Worm (Caenorhabditis elegans) whole organism, early embryonic: ENCODE results near the gene col-107.

Experiments used
- B0310.2 ChIP-seq: sonication (generic microtip); optimal IDR thresholded peaks from 2 replicates; lab custom pipeline; 2016; ENCODE audit warnings: mild to moderate bottlenecking, missing genetic modification characterization, missing compliant biosample characterization
- F13C5.2 ChIP-seq: sonication (generic microtip); optimal IDR thresholded peaks from 2 replicates; lab custom pipeline; 2017; ENCODE audit warnings: mild to moderate bottlenecking, missing genetic modification characterization, inconsistent platforms, missing compliant biosample characterization
- ama-1 ChIP-seq: fragments of 150-350 bp; optimal IDR thresholded peaks from 2 replicates; lab custom pipeline; 2014
- ceh-13 ChIP-seq: fragments of 200-800 bp; sonication (Bioruptor generic); optimal IDR thresholded peaks from 2 replicates; lab custom pipeline; 2018; ENCODE audit warnings: mild to moderate bottlenecking, missing genetic modification characterization, missing compliant biosample characterization
- ceh-36 ChIP-seq: sonication (generic microtip); optimal IDR thresholded peaks from 2 replicates; lab custom pipeline; 2016; ENCODE audit warnings: missing genetic modification characterization, inconsistent platforms, missing compliant biosample characterization
- flt-1 ChIP-seq: fragments of 200-800 bp; sonication (Bioruptor generic); IDR thresholded peaks from 2 replicates; pipeline ENCODE4 v1.3.6; 2022; ENCODE audit warnings: missing genetic modification characterization, missing compliant biosample characterization
- hmbx-1 ChIP-seq: sonication (generic microtip); optimal IDR thresholded peaks from 2 replicates; lab custom pipeline; 2016; ENCODE audit warnings: mild to moderate bottlenecking, missing genetic modification characterization, missing compliant biosample characterization
- hmg-4 ChIP-seq: fragments of 200-800 bp; sonication (Bioruptor generic); optimal IDR thresholded peaks from 2 replicates; lab custom pipeline; 2018; ENCODE audit warnings: mild to moderate bottlenecking, missing genetic modification characterization, missing compliant biosample characterization
- hnd-1 ChIP-seq: sonication (generic microtip); optimal IDR thresholded peaks from 2 replicates; lab custom pipeline; 2016; ENCODE audit warnings: missing genetic modification characterization, missing compliant biosample characterization
- tra-4 ChIP-seq: sonication (generic microtip); optimal IDR thresholded peaks from 2 replicates; lab custom pipeline; 2017; ENCODE audit warnings: missing genetic modification characterization, missing compliant biosample characterization

DNA sequence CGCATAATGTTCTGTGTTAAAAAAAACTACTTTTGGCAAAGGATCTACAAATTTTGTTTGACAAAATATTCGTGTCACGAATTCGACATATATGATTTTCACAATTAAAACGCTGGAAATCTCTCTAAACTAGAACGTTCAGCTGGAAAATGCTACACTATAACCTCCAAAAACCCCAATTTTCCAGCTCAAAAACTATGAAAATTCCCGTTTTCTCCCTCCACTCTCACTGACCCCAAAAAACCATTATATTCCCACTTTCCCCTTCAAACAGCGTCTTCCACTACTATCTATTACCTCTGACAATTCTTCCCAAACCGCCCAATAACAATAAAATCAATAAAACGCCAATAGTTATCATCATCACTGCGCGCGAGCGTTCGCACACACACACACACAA, 28.2 kb downstream of the col-107 start, which contains the start of gene Y41D4B.14:
- TF ChIP-seq flt-1 (no peak), ceh-13 (GFP tag; lab: Kevin White, UChicago) (no peak), B0310.2 (no peak), hmbx-1 (no peak), F13C5.2 (no peak), ama-1 (lab: Kevin White, UChicago) (no peak), tra-4 (tag; lab: Kevin White, UChicago) (no peak), ceh-36 (no peak), hmg-4 (GFP tag; lab: Kevin White, UChicago) (no peak), hnd-1 (tag; lab: Kevin White, UChicago) (no peak)
